Fruit fly (Drosophila melanogaster) whole organism, embryonic: ENCODE data around the gene mnd.
A peak's percentile ranks its signal among the peaks of the same experiment; 100 is the strongest.

ENCODE experiments used
- ATbp ChIP-seq: fragments of 200-800 bp; sonication (Bioruptor generic); optimal IDR thresholded peaks from 2 replicates; lab custom pipeline; 2017; ENCODE audit warnings: missing biosample characterization, mild to moderate bottlenecking, missing genetic modification characterization, missing genetic modification reagents
- Blimp-1 ChIP-seq: fragments of 200-800 bp; sonication (Bioruptor generic); optimal IDR thresholded peaks from 3 replicates; lab custom pipeline; 2018; ENCODE audit warnings: missing biosample characterization, missing genetic modification characterization, mild to moderate bottlenecking, moderate library complexity, missing genetic modification reagents
- CG10366 ChIP-seq: fragments of 200-800 bp; sonication (Bioruptor generic); IDR thresholded peaks from 2 replicates; pipeline ENCODE4 v1.3.6; 2022; ENCODE audit warnings: missing biosample characterization, missing genetic modification characterization
- CG10565 ChIP-seq: fragments of 200-800 bp; sonication (Bioruptor generic); optimal IDR thresholded peaks from 3 replicates; lab custom pipeline; 2016; ENCODE audit warnings: missing biosample characterization, mild to moderate bottlenecking, missing genetic modification characterization
- CG10959 ChIP-seq: fragments of 200-800 bp; sonication (Bioruptor generic); IDR thresholded peaks from 2 replicates; pipeline ENCODE4 v1.3.6; 2022; ENCODE audit warnings: missing biosample characterization, missing genetic modification characterization
- CG11695 ChIP-seq: fragments of 200-800 bp; sonication (Bioruptor generic); IDR thresholded peaks from 3 replicates; pipeline ENCODE4 v1.3.6; 2022; ENCODE audit warnings: missing biosample characterization, missing genetic modification characterization
- CG12299 ChIP-seq: fragments of 200-800 bp; sonication (Bioruptor generic); optimal IDR thresholded peaks from 2 replicates; lab custom pipeline; 2018; ENCODE audit warnings: missing biosample characterization, mild to moderate bottlenecking, missing genetic modification characterization
- CG12769 ChIP-seq: fragments of 200-800 bp; sonication (Bioruptor generic); optimal IDR thresholded peaks from 2 replicates; lab custom pipeline; 2019; ENCODE audit warnings: missing biosample characterization, mild to moderate bottlenecking, missing genetic modification characterization, moderate library complexity
- CG13296 ChIP-seq: fragments of 200-800 bp; sonication (Bioruptor generic); optimal IDR thresholded peaks from 3 replicates; lab custom pipeline; 2018; ENCODE audit warnings: missing biosample characterization, mild to moderate bottlenecking, missing genetic modification characterization
- CG13424 ChIP-seq: fragments of 200-800 bp; sonication (Bioruptor generic); optimal IDR thresholded peaks from 2 replicates; lab custom pipeline; 2019; ENCODE audit warnings: missing biosample characterization, mild to moderate bottlenecking, missing genetic modification characterization, moderate library complexity
- CG17385 ChIP-seq: fragments of 200-800 bp; sonication (Bioruptor generic); optimal IDR thresholded peaks from 3 replicates; lab custom pipeline; 2018; ENCODE audit warnings: missing biosample characterization, mild to moderate bottlenecking, missing genetic modification characterization
- CG17568 ChIP-seq: fragments of 200-800 bp; sonication (Bioruptor generic); optimal IDR thresholded peaks from 2 replicates; lab custom pipeline; 2018; ENCODE audit warnings: missing biosample characterization, mild to moderate bottlenecking, missing genetic modification characterization, moderate library complexity
- CG2199 ChIP-seq: fragments of 200-800 bp; sonication (Bioruptor generic); IDR thresholded peaks from 3 replicates; pipeline ENCODE4 v1.3.6; 2022; ENCODE audit warnings: missing biosample characterization, missing genetic modification characterization
- CG32772 ChIP-seq: fragments of 200-800 bp; sonication (Bioruptor generic); IDR thresholded peaks from 2 replicates; pipeline ENCODE4 v1.3.6; 2022; ENCODE audit warnings: missing biosample characterization, missing genetic modification characterization
- CG4404 ChIP-seq: fragments of 200-800 bp; sonication (Bioruptor generic); IDR thresholded peaks from 2 replicates; pipeline ENCODE4 v1.3.6; 2022; ENCODE audit warnings: missing biosample characterization, missing genetic modification characterization
- CG4854 ChIP-seq: fragments of 200-800 bp; sonication (Bioruptor generic); optimal IDR thresholded peaks from 2 replicates; lab custom pipeline; 2016; ENCODE audit warnings: missing biosample characterization, missing genetic modification characterization, inconsistent platforms
- CG5953 ChIP-seq: fragments of 200-800 bp; sonication (Bioruptor generic); IDR thresholded peaks from 2 replicates; pipeline ENCODE4 v1.3.6; 2022; ENCODE audit warnings: missing biosample characterization, missing genetic modification characterization
- CG6689 ChIP-seq: fragments of 200-800 bp; sonication (Bioruptor generic); IDR thresholded peaks from 2 replicates; pipeline ENCODE4 v1.3.6; 2022; ENCODE audit warnings: missing biosample characterization, missing genetic modification characterization
- CG6765 ChIP-seq: fragments of 200-800 bp; sonication (Bioruptor generic); optimal IDR thresholded peaks from 3 replicates; lab custom pipeline; 2017; ENCODE audit warnings: missing biosample characterization, mild to moderate bottlenecking, missing genetic modification characterization
- CG7745 ChIP-seq: fragments of 200-800 bp; sonication (Bioruptor generic); optimal IDR thresholded peaks from 2 replicates; lab custom pipeline; 2018; ENCODE audit warnings: missing biosample characterization, mild to moderate bottlenecking, missing genetic modification characterization, moderate library complexity
- Dip2 ChIP-seq: fragments of 200-800 bp; sonication (Bioruptor generic); IDR thresholded peaks from 2 replicates; pipeline ENCODE4 v1.3.6; 2022; ENCODE audit warnings: missing biosample characterization, missing genetic modification characterization
- Dip3 ChIP-seq: fragments of 200-800 bp; sonication (Bioruptor generic); optimal IDR thresholded peaks from 3 replicates; lab custom pipeline; 2016; ENCODE audit warnings: missing biosample characterization, missing genetic modification characterization
- E2f1 ChIP-seq: fragments of 200-800 bp; sonication (Bioruptor generic); IDR thresholded peaks from 2 replicates; pipeline ENCODE4 v1.3.6; 2022; ENCODE audit warnings: missing biosample characterization, missing genetic modification characterization
- ERR ChIP-seq: fragments of 200-800 bp; sonication (Bioruptor generic); optimal IDR thresholded peaks from 2 replicates; lab custom pipeline; 2016; ENCODE audit warnings: missing biosample characterization, missing genetic modification characterization
- Ets97D ChIP-seq: fragments of 200-800 bp; sonication (Bioruptor generic); optimal IDR thresholded peaks from 3 replicates; lab custom pipeline; 2016; ENCODE audit warnings: missing biosample characterization, missing genetic modification characterization
- Fer1 ChIP-seq: fragments of 200-800 bp; sonication (Bioruptor generic); optimal IDR thresholded peaks from 2 replicates; lab custom pipeline; 2017; ENCODE audit warnings: missing biosample characterization, mild to moderate bottlenecking, missing genetic modification characterization
- Fer3 ChIP-seq: fragments of 200-800 bp; sonication (Bioruptor generic); optimal IDR thresholded peaks from 2 replicates; lab custom pipeline; 2018; ENCODE audit warnings: missing biosample characterization, mild to moderate bottlenecking, missing genetic modification characterization, moderate library complexity
- Lhr ChIP-seq: fragments of 200-800 bp; sonication (Bioruptor generic); optimal IDR thresholded peaks from 3 replicates; lab custom pipeline; 2017; ENCODE audit warnings: mild to moderate bottlenecking, missing biosample characterization, missing genetic modification reagents, missing genetic modification characterization
- Lpt ChIP-seq: fragments of >200 bp; optimal IDR thresholded peaks from 2 replicates; lab custom pipeline; 2018; ENCODE audit warnings: missing biosample characterization, missing genetic modification characterization
- Opbp ChIP-seq: fragments of 200-800 bp; sonication (Bioruptor generic); IDR thresholded peaks from 3 replicates; pipeline ENCODE4 v1.3.6; 2022; ENCODE audit warnings: missing biosample characterization, missing genetic modification characterization; ENCODE audit not compliant: partially characterized antibody
- Ssrp ChIP-seq: fragments of 200-800 bp; sonication (Bioruptor generic); optimal IDR thresholded peaks from 2 replicates; lab custom pipeline; 2018; ENCODE audit warnings: missing biosample characterization, mild to moderate bottlenecking, missing genetic modification characterization, moderate library complexity
- Taf1 ChIP-seq: fragments of 200-800 bp; sonication (Bioruptor generic); IDR thresholded peaks from 2 replicates; pipeline ENCODE4 v1.3.6; 2022; ENCODE audit warnings: missing biosample characterization, missing genetic modification characterization
- ab ChIP-seq: fragments of 200-800 bp; sonication (Bioruptor generic); optimal IDR thresholded peaks from 2 replicates; lab custom pipeline; 2016; ENCODE audit warnings: missing biosample characterization, missing genetic modification characterization
- ash1 ChIP-seq: fragments of 200-800 bp; sonication (Bioruptor generic); optimal IDR thresholded peaks from 2 replicates; lab custom pipeline; 2018; ENCODE audit warnings: missing biosample characterization, mild to moderate bottlenecking, missing genetic modification characterization
- bcd ChIP-seq: fragments of 200-800 bp; sonication (Bioruptor generic); optimal IDR thresholded peaks from 2 replicates; lab custom pipeline; 2017; ENCODE audit warnings: missing biosample characterization, mild to moderate bottlenecking, missing genetic modification characterization
- br ChIP-seq: fragments of >200 bp; optimal IDR thresholded peaks from 2 replicates; lab custom pipeline; 2017
- cas ChIP-seq: fragments of 200-800 bp; sonication (Bioruptor generic); IDR thresholded peaks from 2 replicates; pipeline ENCODE4 v1.3.6; 2022; ENCODE audit warnings: missing biosample characterization, missing genetic modification characterization
- chinmo ChIP-seq: fragments of 200-800 bp; sonication (Bioruptor generic); IDR thresholded peaks from 4 replicates; pipeline ENCODE4 v1.3.6; 2022; ENCODE audit warnings: missing biosample characterization, missing genetic modification characterization; ENCODE audit not compliant: partially characterized antibody
- dmrt99B ChIP-seq: fragments of 200-800 bp; sonication (Bioruptor generic); optimal IDR thresholded peaks from 2 replicates; lab custom pipeline; 2018; ENCODE audit warnings: missing biosample characterization, mild to moderate bottlenecking, missing genetic modification characterization, moderate library complexity
- ems ChIP-seq: fragments of 200-800 bp; sonication (Bioruptor generic); optimal IDR thresholded peaks from 3 replicates; lab custom pipeline; 2016; ENCODE audit warnings: missing biosample characterization, missing genetic modification characterization
- fd3F ChIP-seq: fragments of 200-800 bp; sonication (Bioruptor generic); optimal IDR thresholded peaks from 2 replicates; lab custom pipeline; 2018; ENCODE audit warnings: missing biosample characterization, mild to moderate bottlenecking, missing genetic modification characterization, moderate library complexity
- kay ChIP-seq: fragments of 200-800 bp; sonication (Bioruptor generic); optimal IDR thresholded peaks from 2 replicates; lab custom pipeline; 2016; ENCODE audit warnings: missing biosample characterization, missing genetic modification characterization
- lbe ChIP-seq: fragments of 200-800 bp; sonication (Bioruptor generic); optimal IDR thresholded peaks from 2 replicates; lab custom pipeline; 2016; ENCODE audit warnings: missing biosample characterization, mild to moderate bottlenecking, missing genetic modification characterization
- nmo ChIP-seq: fragments of 200-800 bp; sonication (Bioruptor generic); optimal IDR thresholded peaks from 2 replicates; lab custom pipeline; 2018; ENCODE audit warnings: missing biosample characterization, mild to moderate bottlenecking, missing genetic modification characterization, moderate library complexity
- pros ChIP-seq: fragments of 200-800 bp; sonication (Bioruptor generic); optimal IDR thresholded peaks from 3 replicates; lab custom pipeline; 2019; ENCODE audit warnings: missing biosample characterization, mild to moderate bottlenecking, missing genetic modification characterization, moderate library complexity
- slp2 ChIP-seq: fragments of 200-800 bp; sonication (Bioruptor generic); optimal IDR thresholded peaks from 2 replicates; lab custom pipeline; 2016; ENCODE audit warnings: missing biosample characterization, missing genetic modification characterization
- twi ChIP-seq: fragments of 200-800 bp; optimal IDR thresholded peaks from 2 replicates; lab custom pipeline; 2019; ENCODE audit warnings: missing biosample characterization, mild to moderate bottlenecking, missing genetic modification characterization, moderate library complexity
- unpg ChIP-seq: fragments of 200-800 bp; sonication (Bioruptor generic); optimal IDR thresholded peaks from 3 replicates; lab custom pipeline; 2018; ENCODE audit warnings: missing biosample characterization, mild to moderate bottlenecking, missing genetic modification characterization, moderate library complexity
- vfl ChIP-seq: fragments of 200-800 bp; sonication (Bioruptor generic); optimal IDR thresholded peaks from 2 replicates; lab custom pipeline; 2016; ENCODE audit warnings: missing biosample characterization, missing genetic modification characterization
- zfh1 ChIP-seq: fragments of 200-800 bp; sonication (Bioruptor generic); IDR thresholded peaks from 3 replicates; pipeline ENCODE4 v1.3.6; 2022; ENCODE audit warnings: missing biosample characterization, missing genetic modification characterization

The mnd gene

dm6 chr3L:15011638-15012335 is 26.9 kb downstream of the mnd start (continued):
- peak; percentile 92 for TF ChIP-seq unpg (GFP tag; lab: Kevin White, UChicago)
- no peak for TF ChIP-seq Dip2
- peak; percentile 70 for TF ChIP-seq CG10366 (GFP tag; lab: Robert Waterston, UW)
- TF ChIP-seq CG17385 (GFP tag; lab: Kevin White, UChicago), result peak; percentile 77
- TF ChIP-seq CG4404 (GFP tag; lab: Robert Waterston, UW), result peak; percentile 50
- no peak for TF ChIP-seq Opbp (GFP tag; lab: Robert Waterston, UW)
- TF ChIP-seq vfl (GFP tag; lab: Kevin White, UChicago), result peak; percentile 9
- no peak for TF ChIP-seq CG4854
- peak; percentile 69; the same call in 1 of the 3 replicates for TF ChIP-seq CG2199 (GFP tag; lab: Robert Waterston, UW)
- TF ChIP-seq ab (GFP tag; lab: Kevin White, UChicago), result no peak
- peak; percentile 74 for TF ChIP-seq Fer1 (GFP tag; lab: Kevin White, UChicago)
- TF ChIP-seq bcd (GFP tag; lab: Kevin White, UChicago), result peak; percentile 65
- peak; percentile 50 for TF ChIP-seq CG17568 (GFP tag; lab: Kevin White, UChicago)
- peak; percentile 1 for TF ChIP-seq CG7745
- peak; percentile 9 for TF ChIP-seq CG6765
- peak; percentile 84 for TF ChIP-seq nmo
- TF ChIP-seq chinmo (GFP tag; lab: Robert Waterston, UW), result no peak
- TF ChIP-seq CG5953 (GFP tag; lab: Robert Waterston, UW), result 0 out of 2 replicates have a peak, but pooled peaks have one; percentile 50
- peak; percentile 47 for TF ChIP-seq kay
- TF ChIP-seq Lhr (GFP tag; lab: Kevin White, UChicago), result peak; percentile 33
- TF ChIP-seq ash1 (GFP tag; lab: Kevin White, UChicago), result no peak
- peak; percentile 75 for TF ChIP-seq Fer3 (tag; lab: Kevin White, UChicago)
- TF ChIP-seq twi (tag; lab: Kevin White, UChicago), result peak; percentile 61
- peak; percentile 73 for TF ChIP-seq CG11695 (GFP tag; lab: Robert Waterston, UW)
- no peak for TF ChIP-seq ERR (GFP tag; lab: Kevin White, UChicago)
- TF ChIP-seq Dip3 (GFP tag; lab: Kevin White, UChicago), result no peak
- TF ChIP-seq cas (GFP tag; lab: Robert Waterston, UW), result no peak
- no peak for TF ChIP-seq CG10565 (GFP tag; lab: Kevin White, UChicago)
- peak; percentile 78 for TF ChIP-seq CG6689
- TF ChIP-seq br, result no peak
- peak; percentile 18 for TF ChIP-seq CG12769 (tag; lab: Kevin White, UChicago)
- TF ChIP-seq Taf1 (GFP tag; lab: Robert Waterston, UW), result peak; percentile 55; the same call in 1 of the 2 replicates
- TF ChIP-seq CG13424, result peak; percentile 80
- peak; percentile 64 for TF ChIP-seq CG32772 (GFP tag; lab: Robert Waterston, UW)
- peak; percentile 62 for TF ChIP-seq E2f1 (GFP tag; lab: Robert Waterston, UW)
- peak; percentile 68 for TF ChIP-seq fd3F (GFP tag; lab: Kevin White, UChicago)
- peak; percentile 71 for TF ChIP-seq CG13296 (GFP tag; lab: Kevin White, UChicago)
- peak; percentile 76; the same call in 2 of the 3 replicates for TF ChIP-seq zfh1 (GFP tag; lab: Robert Waterston, UW)
- TF ChIP-seq Blimp-1, result peak; percentile 85
- TF ChIP-seq ems, result peak; percentile 43
- TF ChIP-seq ATbp (GFP tag; lab: Kevin White, UChicago), result peak; percentile 72
- no peak for TF ChIP-seq Ets97D (GFP tag; lab: Kevin White, UChicago)
- peak; percentile 62 for TF ChIP-seq CG12299 (tag; lab: Kevin White, UChicago)
- TF ChIP-seq dmrt99B (tag; lab: Kevin White, UChicago), result peak; percentile 87
- TF ChIP-seq pros (GFP tag; lab: Kevin White, UChicago), result no peak
- TF ChIP-seq CG10959 (GFP tag; lab: Robert Waterston, UW), result peak; percentile 80
- peak; percentile 80 for TF ChIP-seq Ssrp (tag; lab: Kevin White, UChicago)
- no peak for TF ChIP-seq lbe (GFP tag; lab: Kevin White, UChicago)
- peak; percentile 20 for TF ChIP-seq slp2 (GFP tag; lab: Kevin White, UChicago)
- no peak for TF ChIP-seq Lpt (GFP tag; lab: Kevin White, UChicago)
